Worm (Caenorhabditis elegans) whole organism, L4 larva: ENCODE measurements around the gene math-42.

Experiments used
- F26F4.8 ChIP-seq: fragments of 200-800 bp; sonication (Bioruptor generic); conservative IDR thresholded peaks from 2 replicates; pipeline ENCODE4 v1.3.6; 2022; ENCODE audit warnings: missing genetic modification characterization, missing compliant biosample characterization
- T20F7.1 ChIP-seq: fragments of 200-800 bp; sonication (Bioruptor generic); optimal IDR thresholded peaks from 2 replicates; lab custom pipeline; 2018; ENCODE audit warnings: mild to moderate bottlenecking, missing genetic modification characterization, missing compliant biosample characterization
- T26A8.4 ChIP-seq: fragments of 200-800 bp; sonication (Bioruptor generic); IDR thresholded peaks from 2 replicates; pipeline ENCODE4 v1.3.6; 2022; ENCODE audit warnings: missing genetic modification characterization, missing compliant biosample characterization
- aha-1 ChIP-seq: fragments of 150-350 bp; peaks from one replicate; lab custom pipeline; 2014; ENCODE audit warnings: missing biosample characterization, missing genetic modification characterization
- aly-2 ChIP-seq: sonication (generic microtip); optimal IDR thresholded peaks from 2 replicates; lab custom pipeline; 2018; ENCODE audit warnings: missing biosample characterization, missing genetic modification characterization
- ama-1 ChIP-seq: fragments of 150-350 bp; optimal IDR thresholded peaks from 2 replicates; lab custom pipeline; 2014; ENCODE audit warnings: inconsistent platforms, mixed read lengths
- ceh-28 ChIP-seq: fragments of 150-350 bp; optimal IDR thresholded peaks from 2 replicates; lab custom pipeline; 2014; ENCODE audit warnings: missing biosample characterization, missing genetic modification reagents, missing genetic modification characterization
- ceh-44 ChIP-seq: fragments of 200-800 bp; sonication (Bioruptor generic); IDR thresholded peaks from 2 replicates; pipeline ENCODE4 v1.3.6; 2022; ENCODE audit warnings: missing genetic modification reagents, missing genetic modification characterization, missing compliant biosample characterization
- ces-1 ChIP-seq: fragments of 150-350 bp; sonication (generic microtip); optimal IDR thresholded peaks from 4 replicates; lab custom pipeline; 2014; ENCODE audit warnings: missing biosample characterization, missing genetic modification reagents, missing genetic modification characterization
- cey-2 ChIP-seq: sonication (generic microtip); optimal IDR thresholded peaks from 3 replicates; lab custom pipeline; 2017; ENCODE audit warnings: missing genetic modification characterization, mild to moderate bottlenecking, missing compliant biosample characterization, antibody characterized with exemption, borderline replicate concordance; ENCODE audit not compliant: insufficient read depth
- ctbp-1 ChIP-seq: fragments of 200-800 bp; sonication (Bioruptor generic); IDR thresholded peaks from 2 replicates; pipeline ENCODE4 v1.3.6; 2022; ENCODE audit warnings: missing genetic modification reagents, missing genetic modification characterization, missing compliant biosample characterization
- daf-12 ChIP-seq: fragments of 150-350 bp; optimal IDR thresholded peaks from 2 replicates; lab custom pipeline; 2014; ENCODE audit warnings: missing biosample characterization, missing genetic modification reagents, missing genetic modification characterization
- daf-16 ChIP-seq, 3 experiments: sonication (generic microtip); optimal IDR thresholded peaks; 2 replicates each; lab custom pipeline; 2016 to 2017; ENCODE audit warnings: missing genetic modification characterization in 3 of 3, missing genetic modification reagents in 3 of 3, mild to moderate bottlenecking in 2 of 3, missing compliant biosample characterization in 2 of 3, missing biosample characterization in 1 of 3, moderate library complexity in 1 of 3
- dmd-6 ChIP-seq: fragments of 200-800 bp; sonication (Bioruptor generic); IDR thresholded peaks from 2 replicates; pipeline ENCODE4 v1.3.6; 2022; ENCODE audit warnings: missing genetic modification reagents, missing genetic modification characterization, missing compliant biosample characterization
- egl-43 ChIP-seq: fragments of 200-800 bp; sonication (Bioruptor generic); IDR thresholded peaks from 2 replicates; pipeline ENCODE4 v1.3.6; 2022; ENCODE audit warnings: missing genetic modification reagents, missing genetic modification characterization, missing compliant biosample characterization
- gei-8 ChIP-seq: fragments of 200-800 bp; sonication (Bioruptor generic); optimal IDR thresholded peaks from 2 replicates; lab custom pipeline; 2018; ENCODE audit warnings: mild to moderate bottlenecking, missing genetic modification characterization, missing compliant biosample characterization
- hmg-1.1 ChIP-seq: fragments of 200-800 bp; sonication (Bioruptor generic); IDR thresholded peaks from 2 replicates; pipeline ENCODE4 v1.3.6; 2022; ENCODE audit warnings: missing genetic modification reagents, missing genetic modification characterization, missing compliant biosample characterization
- jun-1 ChIP-seq: fragments of 150-350 bp; optimal IDR thresholded peaks from 2 replicates; lab custom pipeline; 2014; ENCODE audit warnings: missing biosample characterization, missing genetic modification reagents, missing genetic modification characterization
- lin-1 ChIP-seq: fragments of 200-800 bp; sonication (Bioruptor generic); IDR thresholded peaks from 2 replicates; pipeline ENCODE4 v1.3.6; 2022; ENCODE audit warnings: missing genetic modification reagents, missing genetic modification characterization, missing compliant biosample characterization
- lin-13 ChIP-seq: fragments of 150-350 bp; optimal IDR thresholded peaks from 2 replicates; lab custom pipeline; 2014; ENCODE audit warnings: missing biosample characterization, missing genetic modification reagents, missing genetic modification characterization
- mxl-3 ChIP-seq: fragments of 200-800 bp; sonication (Bioruptor generic); optimal IDR thresholded peaks from 2 replicates; lab custom pipeline; 2018; ENCODE audit warnings: mild to moderate bottlenecking, missing genetic modification characterization, missing compliant biosample characterization
- nhr-10 ChIP-seq: fragments of 150-350 bp; optimal IDR thresholded peaks from 2 replicates; lab custom pipeline; 2014; ENCODE audit warnings: missing biosample characterization, missing genetic modification characterization
- nhr-237 ChIP-seq: sonication (generic microtip); optimal IDR thresholded peaks from 2 replicates; lab custom pipeline; 2017; ENCODE audit warnings: missing biosample characterization, missing genetic modification characterization
- nhr-41 ChIP-seq: fragments of 200-800 bp; sonication (Bioruptor generic); IDR thresholded peaks from 2 replicates; pipeline ENCODE4 v1.3.6; 2022; ENCODE audit warnings: missing genetic modification reagents, missing genetic modification characterization, missing compliant biosample characterization
- nhr-42 ChIP-seq: fragments of 200-800 bp; sonication (Bioruptor generic); IDR thresholded peaks from 2 replicates; pipeline ENCODE4 v1.3.6; 2022; ENCODE audit warnings: missing genetic modification characterization, missing compliant biosample characterization
- pha-4 ChIP-seq, 2 experiments: fragments of 150-350 bp in 1 of 2; fragments of 200-800 bp in 1 of 2; sonication (Bioruptor generic) in 1 of 2; IDR thresholded peaks in 1 of 2; optimal IDR thresholded peaks in 1 of 2; 2 replicates each; pipeline versions ENCODE4 v1.3.6 to Lab custom; 2014 to 2022; ENCODE audit warnings: missing genetic modification characterization in 2 of 2, missing genetic modification reagents in 2 of 2, missing biosample characterization in 1 of 2, missing compliant biosample characterization in 1 of 2
- pqm-1 ChIP-seq: sonication (generic microtip); optimal IDR thresholded peaks from 2 replicates; lab custom pipeline; 2017; ENCODE audit warnings: missing biosample characterization, missing genetic modification characterization
- set-16 ChIP-seq: fragments of 200-800 bp; sonication (Bioruptor generic); IDR thresholded peaks from 2 replicates; pipeline ENCODE4 v1.3.6; 2022; ENCODE audit warnings: missing genetic modification reagents, missing genetic modification characterization, missing compliant biosample characterization
- snpc-1.2 ChIP-seq: fragments of 200-800 bp; sonication (Bioruptor generic); IDR thresholded peaks from 2 replicates; pipeline ENCODE4 v1.3.6; 2022; ENCODE audit warnings: missing genetic modification reagents, missing genetic modification characterization, missing compliant biosample characterization
- tag-97 ChIP-seq: fragments of 200-800 bp; sonication (Bioruptor generic); IDR thresholded peaks from 2 replicates; pipeline ENCODE4 v1.3.6; 2022; ENCODE audit warnings: missing genetic modification characterization, missing compliant biosample characterization
- tra-1 ChIP-seq: fragments of 200-800 bp; sonication (Bioruptor generic); IDR thresholded peaks from 2 replicates; pipeline ENCODE4 v1.3.6; 2022; ENCODE audit warnings: missing genetic modification reagents, missing genetic modification characterization, missing compliant biosample characterization
- unc-39 ChIP-seq: sonication (generic microtip); optimal IDR thresholded peaks from 2 replicates; lab custom pipeline; 2017; ENCODE audit warnings: missing biosample characterization, missing genetic modification characterization
- vab-7 ChIP-seq: fragments of 200-800 bp; sonication (Bioruptor generic); IDR thresholded peaks from 2 replicates; pipeline ENCODE4 v1.3.6; 2022; ENCODE audit warnings: missing genetic modification reagents, missing genetic modification characterization, missing compliant biosample characterization
- zag-1 ChIP-seq: fragments of 150-350 bp; optimal IDR thresholded peaks from 2 replicates; lab custom pipeline; 2014; ENCODE audit warnings: missing biosample characterization, missing genetic modification characterization
- zfp-3 ChIP-seq: fragments of 200-800 bp; sonication (Bioruptor generic); conservative IDR thresholded peaks from 2 replicates; pipeline ENCODE4 v1.3.6; 2022; ENCODE audit warnings: missing genetic modification reagents, missing genetic modification characterization, missing compliant biosample characterization
- ztf-7 ChIP-seq: fragments of 150-350 bp; optimal IDR thresholded peaks from 2 replicates; lab custom pipeline; 2014; ENCODE audit warnings: missing biosample characterization, missing genetic modification characterization

math-42 gene

ce11 chrII:2063989-2064388 is 35.7 kb upstream of the math-42 start, which contains the start of gene F07E5.13:
Gene F07E5.13, minus strand, starts transcription at chrII:2064089.
- TF ChIP-seq lin-13 (GFP tag; lab: Kevin White, UChicago) (no peak), zfp-3 (GFP tag; lab: Robert Waterston, UW) (no peak), jun-1 (tag; lab: Kevin White, UChicago) (no peak), nhr-41 (GFP tag; lab: Robert Waterston, UW) (no peak), vab-7 (GFP tag; lab: Robert Waterston, UW) (no peak), nhr-42 (GFP tag; lab: Robert Waterston, UW) (no peak), nhr-10 (tag; lab: Kevin White, UChicago) (no peak), lin-1 (GFP tag; lab: Robert Waterston, UW) (no peak), pqm-1 (tag; lab: Kevin White, UChicago) (no peak), cey-2 (no peak), mxl-3 (no peak), ztf-7 (tag; lab: Kevin White, UChicago) (no peak), T20F7.1 (GFP tag; lab: Kevin White, UChicago) (no peak), ama-1 (lab: Kevin White, UChicago) (no peak), egl-43 (no peak)

ce11 chrII:2064497-2064896 is 35.2 kb upstream of the math-42 start, which contains the start of gene fbxb-6:
Gene fbxb-6, plus strand, starts transcription at chrII:2064797.
- TF ChIP-seq hmg-1.1 (GFP tag; lab: Robert Waterston, UW) = no peak
- no peak for TF ChIP-seq egl-43
- no peak for TF ChIP-seq ces-1 (GFP tag; lab: Kevin White, UChicago)
- TF ChIP-seq T20F7.1 (GFP tag; lab: Kevin White, UChicago) = no peak
- TF ChIP-seq daf-16 (GFP tag; optimal IDR thresholded peaks at IDR 0.05; lab: Kevin White, UChicago) = no peak
- TF ChIP-seq daf-16 (tag; optimal IDR thresholded peaks at IDR 0.05; lab: Kevin White, UChicago) = no peak
- TF ChIP-seq pqm-1 (tag; lab: Kevin White, UChicago) = no peak
- no peak for TF ChIP-seq aha-1 (tag; lab: Kevin White, UChicago)
- no peak for TF ChIP-seq gei-8 (GFP tag; lab: Kevin White, UChicago)
- TF ChIP-seq nhr-237 (tag; lab: Kevin White, UChicago) = no peak
- TF ChIP-seq ceh-44 = no peak
- TF ChIP-seq aly-2 = no peak
- TF ChIP-seq T26A8.4 (GFP tag; lab: Robert Waterston, UW) = no peak
- TF ChIP-seq nhr-41 (GFP tag; lab: Robert Waterston, UW) = no peak
- no peak for TF ChIP-seq dmd-6 (GFP tag; lab: Robert Waterston, UW)
- no peak for TF ChIP-seq ctbp-1
- no peak for TF ChIP-seq ceh-28 (tag; lab: Kevin White, UChicago)
- TF ChIP-seq tag-97 (GFP tag; lab: Robert Waterston, UW) = no peak
- TF ChIP-seq daf-12 = no peak
- TF ChIP-seq pha-4 (GFP tag; IDR thresholded peaks at IDR 0.05; lab: Robert Waterston, UW) = no peak
- no peak for TF ChIP-seq pha-4 (tag; optimal IDR thresholded peaks at IDR 0.05; lab: Kevin White, UChicago)

ce11 chrII:2067451-2068021 is 32.2 kb upstream of the math-42 start, which contains the start of gene F07E5.12:
Gene F07E5.12, plus strand, starts transcription at chrII:2067971.
- peak; percentile 23 for TF ChIP-seq aha-1 (tag; lab: Kevin White, UChicago)

- TF ChIP-seq set-16 (GFP tag; lab: Robert Waterston, UW) (no peak), F26F4.8 (GFP tag; lab: Robert Waterston, UW) (no peak), snpc-1.2 (GFP tag; lab: Robert Waterston, UW) (no peak), vab-7 (GFP tag; lab: Robert Waterston, UW) (no peak), tra-1 (GFP tag; lab: Robert Waterston, UW) (no peak), ceh-44 (no peak), unc-39 (tag; lab: Kevin White, UChicago) (no peak), lin-1 (GFP tag; lab: Robert Waterston, UW) (no peak), zag-1 (tag; lab: Kevin White, UChicago) (no peak)
- TF ChIP-seq, all 104 proteins: peak for 0
Measured at ce11 chrII:2071429-2071828, 28.3 kb upstream of the math-42 start, which contains the start of gene F07E5.7. Gene F07E5.7, minus strand, starts transcription at chrII:2071529.
